Worm (Caenorhabditis elegans) whole organism, L4 larva: Measurements from ENCODE around the gene ZK637.12.

Source experiments
- Y48G9A.11 ChIP-seq: fragments of 200-800 bp; sonication (Bioruptor generic); IDR thresholded peaks from 2 replicates; pipeline ENCODE4 v1.3.6; 2022; ENCODE audit warnings: missing genetic modification reagents, missing genetic modification characterization, missing compliant biosample characterization
- Y5F2A.4 ChIP-seq: fragments of 200-800 bp; sonication (Bioruptor generic); optimal IDR thresholded peaks from 2 replicates; lab custom pipeline; 2018; ENCODE audit warnings: mild to moderate bottlenecking, missing genetic modification characterization, missing compliant biosample characterization
- daf-12 ChIP-seq: fragments of 150-350 bp; optimal IDR thresholded peaks from 2 replicates; lab custom pipeline; 2014; ENCODE audit warnings: missing biosample characterization, missing genetic modification reagents, missing genetic modification characterization
- dpl-1 ChIP-seq: fragments of 150-350 bp; optimal IDR thresholded peaks from 2 replicates; lab custom pipeline; 2014; ENCODE audit warnings: missing biosample characterization, missing genetic modification reagents, missing genetic modification characterization
- hif-1 ChIP-seq, 2 experiments: sonication (generic microtip); optimal IDR thresholded peaks; 2 replicates each; lab custom pipeline; 2016 to 2017; ENCODE audit warnings: missing compliant biosample characterization in 2 of 2, missing genetic modification characterization in 2 of 2, missing genetic modification reagents in 2 of 2, missing genotype in 2 of 2, mild to moderate bottlenecking in 1 of 2
- zip-11 ChIP-seq: fragments of 200-800 bp; sonication (Bioruptor generic); IDR thresholded peaks from 2 replicates; pipeline ENCODE4 v1.3.6; 2022; ENCODE audit warnings: missing genetic modification characterization, missing compliant biosample characterization

DNA sequence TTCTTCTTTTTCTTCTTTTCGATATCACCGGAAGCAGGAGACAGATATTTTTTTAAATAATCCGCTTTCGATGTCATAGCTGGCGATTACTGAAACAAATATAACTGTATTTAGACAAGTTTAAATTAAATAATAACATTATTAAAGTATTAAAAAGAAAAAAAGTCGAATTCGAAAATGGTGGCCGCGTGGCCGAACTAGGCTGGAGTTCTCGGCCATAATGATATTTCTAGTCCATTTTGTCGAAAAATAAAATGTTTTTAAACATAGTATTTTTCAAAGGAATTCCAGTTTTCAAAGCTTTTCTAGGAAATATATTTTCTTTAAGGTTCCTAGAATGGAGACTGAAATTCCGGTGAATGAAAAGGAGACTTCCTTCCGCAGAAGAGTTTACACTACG is 43.6 kb downstream of the ZK637.12 start, which contains the start of the genes bud-13 and rpap-2:
- TF ChIP-seq Y48G9A.11 (GFP tag; lab: Robert Waterston, UW): no peak
- no peak for TF ChIP-seq Y5F2A.4 (GFP tag; lab: Kevin White, UChicago)
- peak; percentile 29 for TF ChIP-seq dpl-1 (GFP tag; lab: Kevin White, UChicago)
- peak in 1 of 2 experiments; percentile 22 for TF ChIP-seq hif-1 (tag; optimal IDR thresholded peaks at IDR 0.05; lab: Kevin White, UChicago)
- no peak for TF ChIP-seq daf-12
- TF ChIP-seq zip-11: no peak
